Worm (Caenorhabditis elegans) whole organism, dauer: ENCODE measurements around the gene lgc-17.

Source experiments
- unc-62 ChIP-seq: sonication (generic microtip); optimal IDR thresholded peaks from 2 replicates; lab custom pipeline; 2017; ENCODE audit warnings: missing biosample characterization, missing genetic modification reagents, missing genetic modification characterization

Gene lgc-17

DNA sequence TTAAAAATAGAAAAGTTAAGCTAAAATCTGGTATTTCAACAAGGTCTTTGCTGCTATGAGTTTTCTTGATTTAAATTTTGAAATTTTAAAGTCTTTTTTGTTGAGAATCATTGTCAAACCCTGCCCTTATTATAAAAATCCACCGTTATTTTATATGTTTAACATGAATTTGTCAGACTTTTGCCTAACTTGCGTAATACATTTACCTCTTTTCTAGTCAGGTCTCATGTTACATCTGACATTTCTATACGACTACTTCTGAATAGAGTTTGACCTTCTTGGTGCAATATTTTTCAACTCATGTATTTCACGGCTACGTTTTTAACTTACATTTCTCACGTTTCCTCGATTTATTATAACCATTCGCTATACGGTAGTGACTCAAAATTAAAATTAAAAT, 7.4 kb upstream of the lgc-17 start, which contains the start of gene lgc-15:
Gene lgc-15, plus strand, starts transcription at position 301 of the 400 bp plus-strand sequence.
- TF ChIP-seq unc-62 (GFP tag; lab: Kevin White, UChicago), result no peak

- no peak for TF ChIP-seq unc-62 (GFP tag; lab: Kevin White, UChicago)
Observed at ce11 chrX:12118340-12118739, 3.0 kb upstream of the lgc-17 start, which contains the start of gene lgc-16. Gene lgc-16 (plus strand): TSS chrX:12118640.

- TF ChIP-seq unc-62 (GFP tag; lab: Kevin White, UChicago), result no peak
Observed at ce11 chrX:12123152-12123551, 1.8 kb downstream of the lgc-17 start, which contains the start of gene T01H10.11. Gene T01H10.11 (plus strand): TSS chrX:12123452.

ce11 chrX:12125308-12125707, 3.9 kb downstream of the lgc-17 start, which contains the start of gene lgc-18:
Gene lgc-18 (plus strand): TSS chrX:12125608.
- TF ChIP-seq unc-62 (GFP tag; lab: Kevin White, UChicago), result no peak

- TF ChIP-seq unc-62 (GFP tag; lab: Kevin White, UChicago), result no peak
Observed at ce11 chrX:12141051-12141450, 19.7 kb downstream of the lgc-17 start, which contains the start of gene lyst-1. Gene lyst-1 (minus strand): TSS chrX:12141151.

- TF ChIP-seq unc-62 (GFP tag; lab: Kevin White, UChicago), result no peak
Observed at ce11 chrX:12142569-12142968, 21.2 kb downstream of the lgc-17 start, which contains the start of gene M153.3. Gene M153.3 (plus strand): TSS chrX:12142869.

DNA sequence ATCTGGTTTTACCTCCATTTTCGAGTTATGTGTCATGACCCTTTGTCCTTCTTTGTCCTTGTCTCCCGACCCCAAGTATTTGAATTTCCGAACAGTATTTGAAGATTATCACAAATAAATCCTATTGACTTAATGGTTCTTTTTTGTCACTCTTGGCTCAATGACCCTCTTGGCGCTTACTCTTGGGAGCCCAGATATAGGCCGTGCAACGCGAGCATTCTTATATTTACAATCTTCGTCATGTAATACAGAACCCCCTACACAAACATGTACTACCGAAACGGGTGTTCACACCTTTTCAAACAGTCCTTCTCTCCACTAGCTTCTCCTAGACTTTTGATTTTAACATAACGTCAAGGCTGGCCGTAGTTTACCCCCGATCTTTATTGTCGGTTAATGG, 22.3 kb downstream of the lgc-17 start, which contains the start of gene M153.5:
Gene M153.5, plus strand, starts transcription at position 301 of the 400 bp plus-strand sequence.
- no peak for TF ChIP-seq unc-62 (GFP tag; lab: Kevin White, UChicago)

DNA sequence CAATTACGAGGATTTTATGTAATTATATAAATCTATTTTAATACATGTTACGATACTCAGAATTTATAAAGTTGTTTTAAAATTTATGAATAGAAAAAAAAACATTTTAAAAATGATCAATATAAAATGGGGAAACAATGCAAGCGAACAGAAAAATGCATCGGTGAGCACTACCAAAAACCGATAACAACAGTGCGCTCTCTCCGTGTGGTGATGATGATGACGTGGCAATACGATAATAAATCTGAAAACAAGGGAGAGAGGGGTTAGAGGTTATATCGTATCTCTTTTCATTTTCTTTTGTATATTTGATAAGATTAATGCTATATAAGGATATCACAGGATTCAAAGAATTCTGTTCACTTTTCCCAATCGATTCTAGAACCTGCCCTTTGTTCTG, 24.5 kb downstream of the lgc-17 start:
- TF ChIP-seq unc-62 (GFP tag; lab: Kevin White, UChicago), result no peak

ce11 chrX:12146453-12147085, 25.2 kb downstream of the lgc-17 start, which contains the start of gene pycr-1:
Gene pycr-1 (plus strand): TSS chrX:12146832.
- TF ChIP-seq unc-62 (GFP tag; lab: Kevin White, UChicago), result no peak

DNA sequence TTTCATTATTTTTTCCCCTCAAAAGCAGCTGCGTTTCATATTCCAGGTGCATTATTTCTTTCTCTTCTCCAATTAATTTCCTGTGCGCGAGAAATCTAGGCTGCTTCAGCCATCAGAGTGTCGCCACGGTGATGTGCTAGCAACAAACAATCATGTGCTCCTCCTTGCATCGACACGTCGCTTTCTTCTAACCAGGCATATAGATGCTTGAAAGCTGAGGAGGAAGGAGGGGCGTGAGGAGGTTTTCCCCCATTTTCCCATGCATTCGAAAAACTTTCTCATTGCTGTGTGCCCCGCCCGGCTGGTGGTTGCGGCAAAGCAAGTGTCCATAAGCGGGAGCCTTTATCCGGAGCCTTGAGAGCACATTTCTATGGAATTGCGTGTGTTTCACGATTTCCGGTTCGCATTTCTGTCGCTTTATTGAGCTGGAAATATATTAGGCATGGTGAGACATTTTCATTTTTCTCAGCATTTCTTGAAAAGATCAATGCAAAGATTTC, 28.3 kb downstream of the lgc-17 start, which contains the start of gene znf-474:
Gene znf-474, plus strand, starts transcription at position 287 of the 500 bp plus-strand sequence.
- no peak for TF ChIP-seq unc-62 (GFP tag; lab: Kevin White, UChicago)

ce11 chrX:12154055-12154898, 32.9 kb downstream of the lgc-17 start, which contains the start of gene mfsd-11:
Gene mfsd-11 (minus strand): TSS chrX:12154105.
- TF ChIP-seq unc-62 (GFP tag; lab: Kevin White, UChicago), result no peak

DNA sequence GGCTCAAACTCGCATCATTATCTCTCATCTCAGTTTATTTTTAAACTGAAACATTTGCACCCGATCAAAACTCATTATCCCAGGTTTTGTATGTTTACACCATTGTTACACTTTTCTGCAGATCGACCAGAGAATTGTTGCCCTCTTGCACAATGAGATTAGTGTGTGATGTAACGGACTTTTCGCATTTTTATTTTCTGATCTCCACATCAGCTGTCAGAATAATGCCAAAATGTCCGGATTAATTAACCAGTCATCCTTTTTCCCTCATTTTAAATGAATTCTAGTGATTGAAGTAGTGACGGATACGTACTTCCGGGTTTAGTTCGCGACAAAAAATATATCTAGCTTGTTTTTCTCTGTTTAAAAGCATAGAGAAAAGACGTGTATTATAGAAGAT, 37.3 kb downstream of the lgc-17 start:
- TF ChIP-seq unc-62 (GFP tag; lab: Kevin White, UChicago), result no peak

ce11 chrX:12160002-12160690, 38.8 kb downstream of the lgc-17 start, which contains the start of gene F57G12.2:
Gene F57G12.2 (minus strand): TSS chrX:12160052.
- no peak for TF ChIP-seq unc-62 (GFP tag; lab: Kevin White, UChicago)

ce11 chrX:12162659-12163058, 41.3 kb downstream of the lgc-17 start:
- TF ChIP-seq unc-62 (GFP tag; lab: Kevin White, UChicago), result no peak

DNA sequence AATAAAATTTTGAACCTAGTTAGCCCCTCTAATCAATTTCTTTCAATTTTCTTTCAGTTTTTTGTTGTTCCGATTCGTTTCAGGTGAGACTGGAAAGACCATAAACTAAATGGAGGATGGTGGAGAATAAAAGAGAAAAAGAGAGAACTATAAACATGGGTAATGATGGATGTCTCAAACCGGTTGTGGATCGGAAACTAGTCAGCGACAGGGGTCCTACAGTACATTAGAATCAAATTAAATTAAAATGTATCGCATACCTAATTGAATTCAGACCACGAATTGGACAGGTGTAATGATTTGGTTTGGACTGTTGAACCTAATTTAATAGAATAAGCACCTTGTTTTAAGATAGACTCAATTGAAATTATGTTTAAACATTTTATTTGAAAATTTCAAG, 42.7 kb downstream of the lgc-17 start:
- TF ChIP-seq unc-62 (GFP tag; lab: Kevin White, UChicago), result no peak
